Worm (Caenorhabditis elegans): Measurements from ENCODE around the gene str-161.

The str-161 gene

ce11 chrIV:4856195-4856594 is 47.7 kb downstream of the str-161 start, which contains the start of gene Y17G9A.2:
Gene Y17G9A.2 (minus strand): TSS chrIV:4856295.
- no peak for TF ChIP-seq lsy-2 (tag; optimal IDR thresholded peaks at IDR 0.05)
- no peak for TF ChIP-seq nhr-237 (tag; optimal IDR thresholded peaks at IDR 0.05)
- TF ChIP-seq mab-5 (tag; optimal IDR thresholded peaks at IDR 0.05), result no peak
- TF ChIP-seq bed-3 (GFP tag; optimal IDR thresholded peaks at IDR 0.05), result no peak
- no peak for TF ChIP-seq tbx-8 (GFP tag; optimal IDR thresholded peaks at IDR 0.05)
- no peak for TF ChIP-seq ztf-11 (tag; optimal IDR thresholded peaks at IDR 0.05)
- no peak for TF ChIP-seq ces-1 (GFP tag; optimal IDR thresholded peaks at IDR 0.05)
- TF ChIP-seq unc-120 (tag; optimal IDR thresholded peaks at IDR 0.05; ENCODE audit: poor library complexity, severe bottlenecking), result no peak
- no peak for TF ChIP-seq lin-13 (tag; optimal IDR thresholded peaks at IDR 0.05)
- TF ChIP-seq lin-32 (GFP tag; optimal IDR thresholded peaks at IDR 0.05), result no peak
- no peak for TF ChIP-seq nhr-12 (tag; optimal IDR thresholded peaks at IDR 0.05)
- TF ChIP-seq unc-62 (GFP tag; optimal IDR thresholded peaks at IDR 0.05), result no peak
- no peak for TF ChIP-seq unc-39 (tag; optimal IDR thresholded peaks at IDR 0.05)
- no peak for TF ChIP-seq ceh-43 (GFP tag; optimal IDR thresholded peaks at IDR 0.05)
- TF ChIP-seq sptf-1 (tag; optimal IDR thresholded peaks at IDR 0.05), result no peak
